4 fruit fly cellular contexts compared by ENCODE assay signal in the genomic region with DNA sequence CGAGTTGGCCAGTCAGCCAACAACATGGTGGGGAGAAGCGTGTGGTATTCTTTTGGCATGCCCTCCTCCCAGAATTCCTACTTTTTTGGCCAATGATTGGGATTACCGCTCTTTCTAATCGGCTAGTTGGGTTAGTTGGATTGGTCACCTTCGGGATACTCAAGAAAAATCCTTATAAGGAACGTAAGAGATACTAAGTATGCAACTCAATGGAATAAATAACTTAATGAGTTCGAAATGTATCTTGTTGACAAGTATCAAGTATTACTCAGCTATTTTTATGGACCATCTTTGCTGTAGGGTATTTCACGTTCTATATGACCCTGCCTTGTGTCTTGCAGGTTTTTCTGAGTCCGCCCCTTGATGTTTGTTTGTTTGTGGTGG.
TF ChIP-seq lines count a peak whose summit lies in the region.

No protein-coding gene starts in this region.

- TF ChIP-seq CTCF in whole organism, embryonic (GFP tag; optimal IDR thresholded peaks at IDR 0.05; lab: Kevin White, UChicago): no peak

TF ChIP-seq in whole organism, embryonic, 481 proteins besides CTCF, POLR2A, EP300 and RAD21 (continues in another document):
- TF ChIP-seq eve (GFP tag; optimal IDR thresholded peaks at IDR 0.05; lab: Kevin White, UChicago): no peak
- peak; percentile 13 for TF ChIP-seq CG2678 (tag; optimal IDR thresholded peaks at IDR 0.05; lab: Kevin White, UChicago)
- no peak for TF ChIP-seq Optix (GFP tag; IDR thresholded peaks at IDR 0.05; lab: Robert Waterston, UW)
- peak; percentile 19 for TF ChIP-seq CG1603 (tag; optimal IDR thresholded peaks at IDR 0.05; lab: Kevin White, UChicago)
- peak; percentile 44 for TF ChIP-seq gem (tag; optimal IDR thresholded peaks at IDR 0.05; lab: Kevin White, UChicago)
- TF ChIP-seq CG2120 (GFP tag; optimal IDR thresholded peaks at IDR 0.05; lab: Kevin White, UChicago): peak; percentile 33
- TF ChIP-seq croc (GFP tag; conservative IDR thresholded peaks at IDR 0.05; lab: Robert Waterston, UW): no peak
- TF ChIP-seq Sox102F (GFP tag; optimal IDR thresholded peaks at IDR 0.05; lab: Kevin White, UChicago): peak; percentile 25
- no peak for TF ChIP-seq Dip2 (GFP tag; IDR thresholded peaks at IDR 0.05; lab: Robert Waterston, UW)
- no peak for TF ChIP-seq Dref (GFP tag; IDR thresholded peaks at IDR 0.05; lab: Robert Waterston, UW)
- no peak for TF ChIP-seq tup (GFP tag; optimal IDR thresholded peaks at IDR 0.05; lab: Kevin White, UChicago)
- peak; percentile 11 for TF ChIP-seq CG10979 (tag; optimal IDR thresholded peaks at IDR 0.05; lab: Kevin White, UChicago)
- TF ChIP-seq vnd (GFP tag; IDR thresholded peaks at IDR 0.05; lab: Robert Waterston, UW; ENCODE audit: partially characterized antibody): no peak
- TF ChIP-seq CG18599 (GFP tag; optimal IDR thresholded peaks at IDR 0.05; lab: Kevin White, UChicago): peak; percentile 25
- no peak for TF ChIP-seq CoRest (tag; optimal IDR thresholded peaks at IDR 0.05; lab: Kevin White, UChicago)
- peak; percentile 64 for TF ChIP-seq CG10274 (GFP tag; optimal IDR thresholded peaks at IDR 0.05; lab: Kevin White, UChicago)
- TF ChIP-seq CG8089 (GFP tag; optimal IDR thresholded peaks at IDR 0.05; lab: Kevin White, UChicago): no peak
- TF ChIP-seq CG12391 (tag; optimal IDR thresholded peaks at IDR 0.05; lab: Kevin White, UChicago): peak; percentile 2
- peak; percentile 32 for TF ChIP-seq D19A (tag; optimal IDR thresholded peaks at IDR 0.05; lab: Kevin White, UChicago)
- peak; percentile 64 for TF ChIP-seq sens (GFP tag; lab: Kevin White, UChicago)
- 0 out of 2 replicates have a peak, but pooled peaks have one; percentile 15 for TF ChIP-seq Xrp1 (GFP tag; IDR thresholded peaks at IDR 0.05; lab: Robert Waterston, UW)
- no peak for TF ChIP-seq CG2199 (GFP tag; IDR thresholded peaks at IDR 0.05; lab: Robert Waterston, UW)

TF ChIP-seq in whole organism, prepupa, 60 proteins besides CTCF, POLR2A, EP300 and RAD21:
- TF ChIP-seq esn (GFP tag; optimal IDR thresholded peaks at IDR 0.05; lab: Kevin White, UChicago): peak; percentile 40
- TF ChIP-seq Ets21C (GFP tag; optimal IDR thresholded peaks at IDR 0.05; lab: Kevin White, UChicago): peak; percentile 23
- peak; percentile 57 for TF ChIP-seq svp (GFP tag; lab: Kevin White, UChicago)
- no peak for TF ChIP-seq spab (GFP tag; optimal IDR thresholded peaks at IDR 0.05; lab: Kevin White, UChicago)
- peak; percentile 20 for TF ChIP-seq Met (GFP tag; optimal IDR thresholded peaks at IDR 0.05; lab: Kevin White, UChicago)
- no peak for TF ChIP-seq Gug (GFP tag; IDR thresholded peaks at IDR 0.05; lab: Robert Waterston, UW)
- no peak for TF ChIP-seq OdsH (GFP tag; optimal IDR thresholded peaks at IDR 0.05; lab: Kevin White, UChicago)
- TF ChIP-seq dac (GFP tag; optimal IDR thresholded peaks at IDR 0.05; lab: Kevin White, UChicago): no peak
- peak; percentile 21 for TF ChIP-seq pdm3 (GFP tag; optimal IDR thresholded peaks at IDR 0.05; lab: Kevin White, UChicago)
- peak; percentile 2 for TF ChIP-seq Sox14 (GFP tag; optimal IDR thresholded peaks at IDR 0.05; lab: Kevin White, UChicago)
- peak; percentile 25 for TF ChIP-seq CG3919 (GFP tag; optimal IDR thresholded peaks at IDR 0.05; lab: Kevin White, UChicago)
- peak; percentile 7 for TF ChIP-seq CG32006 (GFP tag; optimal IDR thresholded peaks at IDR 0.05; lab: Kevin White, UChicago)
- 0 out of 2 replicates have a peak, but pooled peaks have one; percentile 11 for TF ChIP-seq CG15336 (GFP tag; IDR thresholded peaks at IDR 0.05; lab: Robert Waterston, UW)

TF ChIP-seq in whole organism, pupa, 21 proteins besides CTCF, POLR2A, EP300 and RAD21:
- TF ChIP-seq CG9948 (tag; optimal IDR thresholded peaks at IDR 0.05; lab: Kevin White, UChicago) (peak; percentile 27), CG8301 (tag; optimal IDR thresholded peaks at IDR 0.05; lab: Kevin White, UChicago) (peak; percentile 0), CG15710 (tag; optimal IDR thresholded peaks at IDR 0.05; lab: Kevin White, UChicago) (no peak)

TF ChIP-seq in whole organism, wandering third instar larva, 38 proteins besides CTCF, POLR2A, EP300 and RAD21:
- TF ChIP-seq Sp1 (GFP tag; optimal IDR thresholded peaks at IDR 0.05; lab: Kevin White, UChicago): no peak
- TF ChIP-seq Hnf4 (GFP tag; optimal IDR thresholded peaks at IDR 0.05; lab: Kevin White, UChicago): peak; percentile 15
- TF ChIP-seq Hr78 (GFP tag; optimal IDR thresholded peaks at IDR 0.05; lab: Kevin White, UChicago): no peak
- TF ChIP-seq dmrt93B (GFP tag; optimal IDR thresholded peaks at IDR 0.05; lab: Kevin White, UChicago): no peak
- TF ChIP-seq Jra (GFP tag; optimal IDR thresholded peaks at IDR 0.05; lab: Kevin White, UChicago): no peak
- TF ChIP-seq psq (GFP tag; optimal IDR thresholded peaks at IDR 0.05; lab: Kevin White, UChicago): peak; percentile 9
- TF ChIP-seq Myc (optimal IDR thresholded peaks at IDR 0.05; lab: Kevin White, UChicago): no peak
- TF ChIP-seq woc (GFP tag; optimal IDR thresholded peaks at IDR 0.05; lab: Kevin White, UChicago): peak; percentile 27
- TF ChIP-seq OdsH (GFP tag; optimal IDR thresholded peaks at IDR 0.05; lab: Kevin White, UChicago): peak; percentile 35
- peak; percentile 4 for TF ChIP-seq rgr (GFP tag; optimal IDR thresholded peaks at IDR 0.05; lab: Kevin White, UChicago)
TF ChIP-seq in whole organism, wandering third instar larva: peak in this region for 5.
